Fruit fly (Drosophila melanogaster): ENCODE data around the gene CG5111.
A peak's percentile ranks its signal among the peaks of the same experiment; 100 is the strongest.

Gene CG5111

dm6 chr3R:25504891-25505290, 1.2 kb upstream of the CG5111 start, which contains the start of gene CG5107:
Gene CG5107, plus strand, starts transcription at chr3R:25505191.
- TF ChIP-seq CG6792 (GFP tag; optimal IDR thresholded peaks at IDR 0.05) (no peak), Eip75B (GFP tag; optimal IDR thresholded peaks at IDR 0.05) (no peak), CG8632 (GFP tag; optimal IDR thresholded peaks at IDR 0.05) (no peak), CG8319 (GFP tag; optimal IDR thresholded peaks at IDR 0.05) (no peak), vri (GFP tag; optimal IDR thresholded peaks at IDR 0.05) (no peak), CG34406 (GFP tag; optimal IDR thresholded peaks at IDR 0.05) (no peak), dsx (GFP tag; optimal IDR thresholded peaks at IDR 0.05; ENCODE audit: poor library complexity, severe bottlenecking) (no peak), eg (GFP tag; IDR thresholded peaks at IDR 0.05) (no peak), Eip93F (GFP tag; optimal IDR thresholded peaks at IDR 0.05) (no peak)

DNA sequence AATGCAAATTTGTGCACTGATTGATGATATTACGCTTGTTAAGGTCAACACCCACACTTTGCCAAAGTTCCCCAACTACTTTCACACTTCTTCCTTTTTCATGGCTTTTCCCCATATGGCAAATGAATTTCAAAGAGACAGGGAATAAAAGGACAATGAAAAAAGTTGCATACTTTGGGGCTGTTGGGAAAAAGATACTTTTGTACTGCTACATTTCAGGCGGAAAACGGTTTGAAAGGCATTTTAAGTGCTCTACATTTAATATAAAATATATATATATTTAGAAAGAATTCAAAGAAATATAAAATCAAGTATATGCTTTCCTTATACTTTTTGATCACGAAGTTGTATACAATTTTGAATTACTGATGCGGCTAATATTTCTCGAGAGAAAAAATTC, 6.7 kb downstream of the CG5111 start:
- no peak for TF ChIP-seq Met (GFP tag; optimal IDR thresholded peaks at IDR 0.05)
- no peak for TF ChIP-seq acj6 (GFP tag; optimal IDR thresholded peaks at IDR 0.05)
- TF ChIP-seq Eip78C (GFP tag): no peak
- no peak for TF ChIP-seq Ets96B (tag; optimal IDR thresholded peaks at IDR 0.05)
- no peak for TF ChIP-seq cyc (GFP tag; optimal IDR thresholded peaks at IDR 0.05)

- TF ChIP-seq CG31627 (GFP tag; optimal IDR thresholded peaks at IDR 0.05) (peak; percentile 77), Gug (GFP tag; IDR thresholded peaks at IDR 0.05) (peak; percentile 98), spab (GFP tag; optimal IDR thresholded peaks at IDR 0.05) (peak; percentile 97), ss (GFP tag; optimal IDR thresholded peaks at IDR 0.05) (peak; percentile 97 to 98), CG34406 (GFP tag; optimal IDR thresholded peaks at IDR 0.05) (peak; percentile 98), CG6276 (GFP tag; optimal IDR thresholded peaks at IDR 0.05) (peak; percentile 98), CG6163 (GFP tag; IDR thresholded peaks at IDR 0.05) (peak; percentile 98), dsx (GFP tag; optimal IDR thresholded peaks at IDR 0.05; ENCODE audit: poor library complexity, severe bottlenecking) (peak; percentile 98), Sox102F (GFP tag; optimal IDR thresholded peaks at IDR 0.05) (peak; percentile 89), svp (GFP tag) (peak; percentile 94), Hr4 (GFP tag; optimal IDR thresholded peaks at IDR 0.05) (peak; percentile 92), CG3919 (GFP tag; optimal IDR thresholded peaks at IDR 0.05) (peak; percentile 96), achi (GFP tag; optimal IDR thresholded peaks at IDR 0.05) (peak; percentile 98), CG11762 (GFP tag; optimal IDR thresholded peaks at IDR 0.05; ENCODE audit: insufficient read depth) (peak; percentile 86), CG3032 (tag; optimal IDR thresholded peaks at IDR 0.05) (peak; percentile 99), Sox14 (GFP tag; optimal IDR thresholded peaks at IDR 0.05) (peak; percentile 90), CG8632 (GFP tag; optimal IDR thresholded peaks at IDR 0.05) (peak; percentile 98), topi (GFP tag; optimal IDR thresholded peaks at IDR 0.05) (peak; percentile 92), Ets96B (tag; optimal IDR thresholded peaks at IDR 0.05) (peak; percentile 99), acj6 (GFP tag; optimal IDR thresholded peaks at IDR 0.05) (peak; percentile 95), CG6854 (GFP tag; optimal IDR thresholded peaks at IDR 0.05) (peak; percentile 92), CG16779 (tag; optimal IDR thresholded peaks at IDR 0.05) (peak; percentile 97), CG10669 (GFP tag; optimal IDR thresholded peaks at IDR 0.05) (peak; percentile 96), Lpt (GFP tag; optimal IDR thresholded peaks at IDR 0.05) (peak; percentile 97), salr (GFP tag; optimal IDR thresholded peaks at IDR 0.05) (peak; percentile 84 to 97), Hr39 (GFP tag; optimal IDR thresholded peaks at IDR 0.05) (peak; percentile 80), esn (GFP tag; optimal IDR thresholded peaks at IDR 0.05) (peak; percentile 97), Ets21C (GFP tag; optimal IDR thresholded peaks at IDR 0.05) (peak; percentile 69), fd85E (GFP tag; optimal IDR thresholded peaks at IDR 0.05) (peak; percentile 84), OdsH (GFP tag; optimal IDR thresholded peaks at IDR 0.05) (peak; percentile 96), CG15336 (GFP tag; IDR thresholded peaks at IDR 0.05) (peak; percentile 99), vri (GFP tag; optimal IDR thresholded peaks at IDR 0.05) (peak; percentile 87), CG11294 (GFP tag; IDR thresholded peaks at IDR 0.05) (peak; percentile 97), fd59A (GFP tag; optimal IDR thresholded peaks at IDR 0.05) (peak; percentile 85), CG32006 (GFP tag; optimal IDR thresholded peaks at IDR 0.05) (peak; percentile 99), Eip93F (GFP tag; optimal IDR thresholded peaks at IDR 0.05) (peak; percentile 92), CG8319 (GFP tag; optimal IDR thresholded peaks at IDR 0.05) (peak; percentile 91), CG1621 (tag; optimal IDR thresholded peaks at IDR 0.05) (peak; percentile 83), CG9139 (GFP tag; optimal IDR thresholded peaks at IDR 0.05) (peak; percentile 95), eg (GFP tag; IDR thresholded peaks at IDR 0.05) (peak; percentile 98)
Observed at dm6 chr3R:25515450-25516288, 9.6 kb downstream of the CG5111 start, which contains the start of gene msi. Gene msi, plus strand, starts transcription at chr3R:25516118.

Data from whole organism, prepupa.